Worm (Caenorhabditis elegans): ENCODE results near the gene znf-207.

znf-207 gene

ce11 chrIV:11284102-11284531, 26.7 kb upstream of the znf-207 start (continued):
- TF ChIP-seq ceh-44 (GFP tag; IDR thresholded peaks at IDR 0.05), result no peak
- no peak for TF ChIP-seq nhr-11 (tag; optimal IDR thresholded peaks at IDR 0.05)

ce11 chrIV:11285239-11285638, 25.5 kb upstream of the znf-207 start:
- TF ChIP-seq dve-1 (tag; optimal IDR thresholded peaks at IDR 0.05; ENCODE audit: insufficient read depth) (peak; percentile 47), unc-130 (GFP tag; optimal IDR thresholded peaks at IDR 0.05) (no peak), gei-8 (GFP tag; optimal IDR thresholded peaks at IDR 0.05) (no peak), unc-62 (GFP tag; optimal IDR thresholded peaks at IDR 0.05 in 1 of 2) (peak in 1 of 2 experiments; percentile 54), unc-62 (tag; optimal IDR thresholded peaks at IDR 0.05) (no peak)

- TF ChIP-seq dve-1 (tag; optimal IDR thresholded peaks at IDR 0.05; ENCODE audit: insufficient read depth) (peak; percentile 49), nhr-77 (tag; optimal IDR thresholded peaks at IDR 0.05) (no peak), nhr-111 (GFP tag; optimal IDR thresholded peaks at IDR 0.05) (no peak), lin-29 (GFP tag; IDR thresholded peaks at IDR 0.05) (no peak), daf-16 (GFP tag; optimal IDR thresholded peaks at IDR 0.05) (no peak), daf-16 (tag; optimal IDR thresholded peaks at IDR 0.05) (peak; percentile 59), ces-1 (GFP tag; optimal IDR thresholded peaks at IDR 0.05) (no peak)
Observed at ce11 chrIV:11286112-11286511, 24.7 kb upstream of the znf-207 start.

ce11 chrIV:11287511-11287910, 23.3 kb upstream of the znf-207 start, which contains the start of gene F54D1.6:
Gene F54D1.6, plus strand, starts transcription at chrIV:11287811.
- TF ChIP-seq zfp-2 (tag; optimal IDR thresholded peaks at IDR 0.05), result no peak
- TF ChIP-seq daf-16 (GFP tag; optimal IDR thresholded peaks at IDR 0.05), result no peak
- TF ChIP-seq daf-16 (tag; optimal IDR thresholded peaks at IDR 0.05), result peak; percentile 17

ce11 chrIV:11288965-11289364, 21.8 kb upstream of the znf-207 start:
- TF ChIP-seq cey-2 (tag; optimal IDR thresholded peaks at IDR 0.05; ENCODE audit: borderline replicate concordance, insufficient read depth), result no peak
- TF ChIP-seq nhr-6 (tag; optimal IDR thresholded peaks at IDR 0.05), result peak; percentile 25
- no peak for TF ChIP-seq arid-1 (GFP tag; conservative IDR thresholded peaks at IDR 0.05)
- no peak for TF ChIP-seq nhr-76 (tag; optimal IDR thresholded peaks at IDR 0.05)
- no peak for TF ChIP-seq ceh-82 (tag; optimal IDR thresholded peaks at IDR 0.05)
- no peak for TF ChIP-seq daf-8 (GFP tag; IDR thresholded peaks at IDR 0.05)
- no peak for TF ChIP-seq daf-16 (GFP tag; optimal IDR thresholded peaks at IDR 0.05)
- peak; percentile 96 for TF ChIP-seq daf-16 (tag; optimal IDR thresholded peaks at IDR 0.05)
- TF ChIP-seq hlh-30 (tag; optimal IDR thresholded peaks at IDR 0.05; ENCODE audit: insufficient read depth), result peak; percentile 33
- TF ChIP-seq spr-1 (tag; optimal IDR thresholded peaks at IDR 0.05), result no peak
- peak; percentile 37 for TF ChIP-seq mep-1 (tag; optimal IDR thresholded peaks at IDR 0.05)
- no peak for TF ChIP-seq aly-2 (tag; optimal IDR thresholded peaks at IDR 0.05)
- TF ChIP-seq ZK546.5 (tag; optimal IDR thresholded peaks at IDR 0.05), result no peak
- TF ChIP-seq sdz-12 (GFP tag; optimal IDR thresholded peaks at IDR 0.05), result no peak
- TF ChIP-seq mes-2 (tag; optimal IDR thresholded peaks at IDR 0.05; ENCODE audit: poor library complexity, severe bottlenecking), result peak; percentile 6
- no peak for TF ChIP-seq jun-1 (tag; optimal IDR thresholded peaks at IDR 0.05)
- no peak for TF ChIP-seq nhr-11 (tag; optimal IDR thresholded peaks at IDR 0.05)
- TF ChIP-seq madf-5 (GFP tag; IDR thresholded peaks at IDR 0.05), result no peak
- no peak for TF ChIP-seq F10B5.3 (tag; optimal IDR thresholded peaks at IDR 0.05)
- TF ChIP-seq hlh-11 (tag; optimal IDR thresholded peaks at IDR 0.05), result peak; percentile 82
- TF ChIP-seq pha-4 (GFP tag; IDR thresholded peaks at IDR 0.05), result no peak
- TF ChIP-seq pha-4 (tag; optimal IDR thresholded peaks at IDR 0.05), result no peak
- no peak for TF ChIP-seq hif-1 (tag; optimal IDR thresholded peaks at IDR 0.05)
- TF ChIP-seq tag-97 (GFP tag; IDR thresholded peaks at IDR 0.05), result no peak
- TF ChIP-seq nhr-237 (tag; optimal IDR thresholded peaks at IDR 0.05), result no peak
- no peak for TF ChIP-seq ceh-20 (GFP tag; IDR thresholded peaks at IDR 0.05)
- TF ChIP-seq pqm-1 (tag; optimal IDR thresholded peaks at IDR 0.05), result peak; percentile 99
- TF ChIP-seq zip-11 (GFP tag; IDR thresholded peaks at IDR 0.05), result no peak
- no peak for TF ChIP-seq fkh-10 (GFP tag; optimal IDR thresholded peaks at IDR 0.05)
- TF ChIP-seq zfp-3 (GFP tag; conservative IDR thresholded peaks at IDR 0.05), result no peak
- TF ChIP-seq skn-1 (tag; optimal IDR thresholded peaks at IDR 0.05), result no peak
- TF ChIP-seq nhr-25 (tag; optimal IDR thresholded peaks at IDR 0.05; ENCODE audit: borderline replicate concordance, insufficient read depth), result no peak
- no peak for TF ChIP-seq spr-3 (GFP tag; optimal IDR thresholded peaks at IDR 0.05)
